Fruit fly (Drosophila melanogaster) whole organism: ENCODE results near the gene smash.

Source experiments
- EcR ChIP-seq, 2 experiments: fragments of >200 bp; optimal IDR thresholded peaks; 2 replicates each; lab custom pipeline; 2017; ENCODE audit warnings: missing biosample characterization in 2 of 2, missing genetic modification characterization in 2 of 2, missing genetic modification reagents in 2 of 2
- psq ChIP-seq: fragments of >200 bp; optimal IDR thresholded peaks from 2 replicates; lab custom pipeline; 2017

DNA sequence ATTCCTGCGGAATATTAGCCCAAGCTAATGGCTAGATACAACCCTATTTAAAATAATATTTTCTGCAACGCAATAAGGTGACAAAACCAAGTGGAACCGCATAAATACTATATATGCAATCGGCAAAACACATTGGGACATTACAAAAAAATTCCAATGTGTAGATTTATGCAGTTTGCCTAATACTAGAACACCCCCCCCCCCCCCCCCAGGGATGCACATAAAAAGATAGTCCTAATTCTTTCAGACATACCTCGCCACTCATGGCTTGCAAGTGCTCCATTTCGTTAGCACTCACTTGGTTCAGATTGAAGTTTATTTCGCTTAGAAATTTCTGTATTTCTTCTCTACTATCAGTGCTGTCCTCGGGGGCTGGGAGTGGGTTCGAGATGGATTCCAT lies 86.2 kb downstream of the smash start:
- TF ChIP-seq EcR (GFP tag; optimal IDR thresholded peaks at IDR 0.05; lab: Kevin White, UChicago) = no peak
- TF ChIP-seq psq (lab: Kevin White, UChicago) = no peak
